Fruit fly (Drosophila melanogaster): ENCODE measurements around the gene Alp1.

Gene Alp1

dm6 chr3L:21483837-21484236 is 39.2 kb upstream of the Alp1 start (continued):
- TF ChIP-seq gfzf (GFP tag; optimal IDR thresholded peaks at IDR 0.05) = peak; percentile 41
- TF ChIP-seq Hr39 (optimal IDR thresholded peaks at IDR 0.05) = no peak
- TF ChIP-seq CG16815 (GFP tag; optimal IDR thresholded peaks at IDR 0.05) = no peak
- TF ChIP-seq CG7372 (GFP tag; IDR thresholded peaks at IDR 0.05) = no peak
- no peak for TF ChIP-seq Optix (GFP tag; IDR thresholded peaks at IDR 0.05)
- TF ChIP-seq seq (GFP tag; IDR thresholded peaks at IDR 0.05) = no peak
- TF ChIP-seq HHEX (GFP tag; optimal IDR thresholded peaks at IDR 0.05) = no peak
- no peak for TF ChIP-seq CG15269 (tag; optimal IDR thresholded peaks at IDR 0.05)
- peak; percentile 47 for TF ChIP-seq CG2712 (tag; optimal IDR thresholded peaks at IDR 0.05)
- no peak for TF ChIP-seq Mad (GFP tag; optimal IDR thresholded peaks at IDR 0.05)
- no peak for TF ChIP-seq CG11093 (GFP tag; IDR thresholded peaks at IDR 0.05)
- no peak for TF ChIP-seq CG13775 (GFP tag; optimal IDR thresholded peaks at IDR 0.05)
- no peak for TF ChIP-seq Hr3 (GFP tag; optimal IDR thresholded peaks at IDR 0.05)
- TF ChIP-seq CHES-1-like (GFP tag; optimal IDR thresholded peaks at IDR 0.05) = peak; percentile 43
- no peak for TF ChIP-seq CG17328 (GFP tag; IDR thresholded peaks at IDR 0.05)
- no peak for TF ChIP-seq hth (optimal IDR thresholded peaks at IDR 0.05)
- no peak for TF ChIP-seq yki (optimal IDR thresholded peaks at IDR 0.05)
- no peak for TF ChIP-seq dan (GFP tag; IDR thresholded peaks at IDR 0.05)
- peak; percentile 35 for TF ChIP-seq nmo (GFP tag; optimal IDR thresholded peaks at IDR 0.05)
- peak; percentile 34 for TF ChIP-seq Dad (GFP tag; optimal IDR thresholded peaks at IDR 0.05)
- TF ChIP-seq Rx (GFP tag; IDR thresholded peaks at IDR 0.05) = no peak
- no peak for TF ChIP-seq ttk (GFP tag; IDR thresholded peaks at IDR 0.05)
- TF ChIP-seq CoRest (tag; optimal IDR thresholded peaks at IDR 0.05) = peak; percentile 38
- TF ChIP-seq emc (GFP tag; optimal IDR thresholded peaks at IDR 0.05) = no peak
- TF ChIP-seq Tbp (GFP tag; optimal IDR thresholded peaks at IDR 0.05) = peak; percentile 23
- peak; percentile 69 for TF ChIP-seq CG14710 (tag; optimal IDR thresholded peaks at IDR 0.05)
- no peak for TF ChIP-seq wek (GFP tag; optimal IDR thresholded peaks at IDR 0.05)
- no peak for TF ChIP-seq Dll (GFP tag; IDR thresholded peaks at IDR 0.05; ENCODE audit: partially characterized antibody)
- peak; percentile 5 for TF ChIP-seq CG8478 (optimal IDR thresholded peaks at IDR 0.05)
- TF ChIP-seq HmgD (GFP tag; optimal IDR thresholded peaks at IDR 0.05) = peak; percentile 87
- 0 out of 2 replicates have a peak, but pooled peaks have one; percentile 8 for TF ChIP-seq Adf1 (GFP tag; IDR thresholded peaks at IDR 0.05)
- TF ChIP-seq lola (GFP tag; optimal IDR thresholded peaks at IDR 0.05) = peak in 1 of 3 experiments; percentile 6
- TF ChIP-seq Sox102F (GFP tag; optimal IDR thresholded peaks at IDR 0.05) = no peak
- TF ChIP-seq CG12391 (tag; optimal IDR thresholded peaks at IDR 0.05) = peak; percentile 16
- no peak for TF ChIP-seq CG17186 (GFP tag; optimal IDR thresholded peaks at IDR 0.05)
- no peak for TF ChIP-seq CG8281 (tag; optimal IDR thresholded peaks at IDR 0.05)
- TF ChIP-seq Jarid2 (GFP tag; optimal IDR thresholded peaks at IDR 0.05) = no peak
- no peak for TF ChIP-seq CG5953 (GFP tag; IDR thresholded peaks at IDR 0.05)
- peak; percentile 31 for TF ChIP-seq tin (GFP tag; optimal IDR thresholded peaks at IDR 0.05)
- TF ChIP-seq CG33213 (GFP tag; optimal IDR thresholded peaks at IDR 0.05) = peak; percentile 77
- TF ChIP-seq grn (GFP tag; optimal IDR thresholded peaks at IDR 0.05) = no peak
- TF ChIP-seq dati (GFP tag; IDR thresholded peaks at IDR 0.05) = no peak
- TF ChIP-seq lov (optimal IDR thresholded peaks at IDR 0.05) = no peak
- no peak for TF ChIP-seq lov (GFP tag; IDR thresholded peaks at IDR 0.05)
- no peak for TF ChIP-seq CG13894 (tag; optimal IDR thresholded peaks at IDR 0.05)
- TF ChIP-seq gcm (GFP tag; optimal IDR thresholded peaks at IDR 0.05) = no peak
- peak; percentile 20; the same call in 1 of the 3 replicates for TF ChIP-seq row (GFP tag; IDR thresholded peaks at IDR 0.05)
- TF ChIP-seq H2.0 (GFP tag; IDR thresholded peaks at IDR 0.05) = no peak
- no peak; the same call in none of the 2 replicates for TF ChIP-seq CG9932 (GFP tag; IDR thresholded peaks at IDR 0.05)
- TF ChIP-seq slp2 (GFP tag; optimal IDR thresholded peaks at IDR 0.05) = no peak
- TF ChIP-seq ATbp (GFP tag; optimal IDR thresholded peaks at IDR 0.05) = no peak
- no peak for TF ChIP-seq jing (GFP tag; optimal IDR thresholded peaks at IDR 0.05)
- TF ChIP-seq CG1529 (GFP tag; optimal IDR thresholded peaks at IDR 0.05) = no peak
- TF ChIP-seq GATAe (GFP tag; conservative IDR thresholded peaks at IDR 0.05) = no peak

All from whole organism, embryonic.